Worm (Caenorhabditis elegans): ENCODE data around the gene pgp-10.
A peak's percentile ranks its signal among the peaks of the same experiment; 100 is the strongest.

pgp-10 gene

DNA sequence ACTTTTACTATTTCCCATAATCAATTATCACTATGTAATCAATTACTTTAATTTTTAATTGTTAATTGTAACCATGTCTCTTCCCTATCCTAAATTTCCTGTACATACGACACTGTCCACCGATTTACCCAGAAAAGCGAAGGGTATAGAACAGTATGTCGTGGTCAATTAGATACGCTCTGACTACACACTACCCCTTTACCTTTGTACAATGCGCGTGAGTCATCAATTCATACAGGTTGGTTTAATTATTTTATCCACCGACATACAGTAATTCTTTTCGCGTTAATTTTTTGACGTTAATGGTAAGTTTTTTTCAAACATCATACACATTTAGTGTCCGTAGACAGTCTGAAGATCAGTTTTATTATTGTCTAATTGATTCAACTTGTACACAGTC lies 22.8 kb downstream of the pgp-10 start:
- TF ChIP-seq nhr-2 (tag; optimal IDR thresholded peaks at IDR 0.05): no peak
- TF ChIP-seq ces-1 (GFP tag; optimal IDR thresholded peaks at IDR 0.05): peak; percentile 19
- no peak for TF ChIP-seq elt-1 (tag; optimal IDR thresholded peaks at IDR 0.05; ENCODE audit: borderline replicate concordance, insufficient read depth)
- no peak for TF ChIP-seq mep-1 (tag; optimal IDR thresholded peaks at IDR 0.05)
- no peak for TF ChIP-seq blmp-1 (tag; optimal IDR thresholded peaks at IDR 0.05)
- TF ChIP-seq hlh-1 (tag; optimal IDR thresholded peaks at IDR 0.05): peak; percentile 36
- no peak for TF ChIP-seq mab-5 (tag; optimal IDR thresholded peaks at IDR 0.05)
- no peak for TF ChIP-seq ztf-11 (tag; optimal IDR thresholded peaks at IDR 0.05)
- no peak for TF ChIP-seq nhr-28 (tag; optimal IDR thresholded peaks at IDR 0.05)
- TF ChIP-seq lin-32 (GFP tag; optimal IDR thresholded peaks at IDR 0.05): no peak
- TF ChIP-seq cnd-1 (tag; optimal IDR thresholded peaks at IDR 0.05): peak; percentile 25
- TF ChIP-seq pha-4 (tag; optimal IDR thresholded peaks at IDR 0.05): peak; percentile 86
- no peak for TF ChIP-seq zip-8 (tag; optimal IDR thresholded peaks at IDR 0.05)
- no peak for TF ChIP-seq nhr-12 (tag; optimal IDR thresholded peaks at IDR 0.05)
- peak; percentile 37 for TF ChIP-seq lsy-2 (tag; optimal IDR thresholded peaks at IDR 0.05)
- peak; percentile 92 for TF ChIP-seq nhr-237 (tag; optimal IDR thresholded peaks at IDR 0.05)
- TF ChIP-seq sem-2 (GFP tag; optimal IDR thresholded peaks at IDR 0.05): no peak
- TF ChIP-seq tbx-8 (GFP tag; optimal IDR thresholded peaks at IDR 0.05): no peak
- TF ChIP-seq ceh-43 (GFP tag; optimal IDR thresholded peaks at IDR 0.05): no peak
- TF ChIP-seq bed-3 (GFP tag; optimal IDR thresholded peaks at IDR 0.05): no peak
- TF ChIP-seq ceh-83 (GFP tag; optimal IDR thresholded peaks at IDR 0.05): no peak
- TF ChIP-seq drap-1 (GFP tag; optimal IDR thresholded peaks at IDR 0.05): peak; percentile 3
- no peak for TF ChIP-seq ham-2 (GFP tag; optimal IDR thresholded peaks at IDR 0.05)
- TF ChIP-seq mls-2 (tag; optimal IDR thresholded peaks at IDR 0.05): no peak
- peak; percentile 72 for TF ChIP-seq elt-3 (tag; optimal IDR thresholded peaks at IDR 0.05)
- TF ChIP-seq unc-120 (tag; optimal IDR thresholded peaks at IDR 0.05; ENCODE audit: poor library complexity, severe bottlenecking): no peak
- no peak for TF ChIP-seq M03D4.4 (tag; optimal IDR thresholded peaks at IDR 0.05)
- no peak for TF ChIP-seq lin-13 (tag; optimal IDR thresholded peaks at IDR 0.05)
- no peak for TF ChIP-seq ceh-39 (tag; optimal IDR thresholded peaks at IDR 0.05)

DNA sequence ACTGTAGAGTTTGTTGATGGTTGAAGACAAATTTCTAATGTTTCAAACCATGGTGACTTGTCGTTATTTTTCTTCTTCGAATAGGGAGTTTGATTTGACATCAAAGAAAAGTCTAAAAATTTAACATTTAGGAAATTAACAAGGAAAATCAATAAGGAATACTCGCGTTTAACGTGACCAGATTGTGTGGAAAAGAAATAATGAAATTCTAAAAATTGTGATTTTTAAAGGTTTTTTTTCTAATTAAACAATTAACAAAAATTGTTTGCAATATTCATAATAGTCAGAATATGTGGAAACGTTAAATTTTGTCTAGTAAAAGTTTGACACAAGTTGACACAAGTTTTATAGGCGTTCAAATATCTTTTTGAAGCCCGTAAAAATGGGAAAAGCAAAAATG lies 28.8 kb downstream of the pgp-10 start, which contains the start of gene C55B6.4:
Gene C55B6.4 (minus strand): TSS at position 101 of the 400 bp plus-strand sequence.
- TF ChIP-seq M03D4.4 (tag; optimal IDR thresholded peaks at IDR 0.05) (no peak), snpc-4 (tag; optimal IDR thresholded peaks at IDR 0.05) (no peak), lin-32 (GFP tag; optimal IDR thresholded peaks at IDR 0.05) (no peak), nhr-237 (tag; optimal IDR thresholded peaks at IDR 0.05) (no peak), hlh-1 (tag; optimal IDR thresholded peaks at IDR 0.05) (no peak), tbx-8 (GFP tag; optimal IDR thresholded peaks at IDR 0.05) (no peak), ztf-11 (tag; optimal IDR thresholded peaks at IDR 0.05) (no peak), nhr-2 (tag; optimal IDR thresholded peaks at IDR 0.05) (no peak), elt-3 (tag; optimal IDR thresholded peaks at IDR 0.05) (no peak), pha-4 (tag; optimal IDR thresholded peaks at IDR 0.05) (no peak), ham-2 (GFP tag; optimal IDR thresholded peaks at IDR 0.05) (no peak), nhr-76 (tag; optimal IDR thresholded peaks at IDR 0.05) (no peak), mep-1 (tag; optimal IDR thresholded peaks at IDR 0.05) (no peak), nhr-28 (tag; optimal IDR thresholded peaks at IDR 0.05) (no peak), sptf-1 (tag; optimal IDR thresholded peaks at IDR 0.05) (no peak), lin-13 (tag; optimal IDR thresholded peaks at IDR 0.05) (no peak), cnd-1 (tag; optimal IDR thresholded peaks at IDR 0.05) (no peak), lsy-2 (tag; optimal IDR thresholded peaks at IDR 0.05) (no peak)

DNA sequence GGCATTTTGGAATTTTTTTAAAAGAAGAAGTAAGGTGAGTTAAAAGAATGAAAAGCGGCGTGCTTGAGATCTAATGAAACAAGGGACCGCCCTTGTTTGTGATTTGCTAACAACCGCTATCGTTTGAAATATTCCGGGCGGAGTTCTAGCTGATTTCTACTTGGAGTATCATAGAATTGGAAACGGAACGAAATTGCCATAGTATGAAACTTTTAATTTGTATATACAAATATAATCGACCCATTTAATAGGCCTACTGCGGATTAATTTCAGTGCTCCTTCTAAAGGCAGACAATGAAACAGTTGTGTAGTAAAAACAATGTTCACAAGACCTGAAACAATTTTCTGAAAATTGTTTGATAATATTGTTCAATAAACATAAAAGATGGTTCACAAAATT lies 33.0 kb downstream of the pgp-10 start, which contains the start of gene C55B6.7:
Gene C55B6.7 (minus strand): TSS at position 101 of the 400 bp plus-strand sequence.
- no peak for TF ChIP-seq flh-1 (GFP tag; optimal IDR thresholded peaks at IDR 0.05)
- no peak for TF ChIP-seq zip-8 (tag; optimal IDR thresholded peaks at IDR 0.05)
- TF ChIP-seq lin-32 (GFP tag; optimal IDR thresholded peaks at IDR 0.05): no peak
- no peak for TF ChIP-seq blmp-1 (tag; optimal IDR thresholded peaks at IDR 0.05)
- no peak for TF ChIP-seq ceh-43 (GFP tag; optimal IDR thresholded peaks at IDR 0.05)
- TF ChIP-seq mep-1 (tag; optimal IDR thresholded peaks at IDR 0.05): no peak
- no peak for TF ChIP-seq nhr-237 (tag; optimal IDR thresholded peaks at IDR 0.05)
- no peak for TF ChIP-seq snpc-4 (tag; optimal IDR thresholded peaks at IDR 0.05)
- no peak for TF ChIP-seq sem-2 (GFP tag; optimal IDR thresholded peaks at IDR 0.05)
